Worm (Caenorhabditis elegans) whole organism, late embryonic: ENCODE data around the gene srr-7.
"Not testable (repeated sequence)": the region's sequence is repeated elsewhere in the genome, so short reads cannot be mapped to it uniquely, and the experiment has no call there.

Experiments
- T23F11.4 ChIP-seq: fragments of 200-800 bp; sonication (Bioruptor generic); optimal IDR thresholded peaks from 2 replicates; lab custom pipeline; 2018; ENCODE audit warnings: mild to moderate bottlenecking, missing genetic modification characterization, missing compliant biosample characterization
- ceh-34 ChIP-seq: sonication (generic microtip); optimal IDR thresholded peaks from 2 replicates; lab custom pipeline; 2016; ENCODE audit warnings: mild to moderate bottlenecking, missing genetic modification characterization, missing compliant biosample characterization
- ceh-6 ChIP-seq: fragments of 200-800 bp; sonication (Bioruptor generic); optimal IDR thresholded peaks from 2 replicates; lab custom pipeline; 2018; ENCODE audit warnings: mild to moderate bottlenecking, missing genetic modification characterization, missing compliant biosample characterization
- lin-11 ChIP-seq: fragments of 200-800 bp; sonication (Bioruptor generic); optimal IDR thresholded peaks from 2 replicates; lab custom pipeline; 2018; ENCODE audit warnings: mild to moderate bottlenecking, missing genetic modification characterization, missing compliant biosample characterization
- nfya-1 ChIP-seq: sonication (generic microtip); optimal IDR thresholded peaks from 2 replicates; lab custom pipeline; 2017; ENCODE audit warnings: missing genetic modification characterization, mild to moderate bottlenecking, missing compliant biosample characterization, antibody characterized with exemption, moderate library complexity
- nhr-11 ChIP-seq: fragments of 150-350 bp; optimal IDR thresholded peaks from 2 replicates; lab custom pipeline; 2014; ENCODE audit warnings: missing biosample characterization, missing genetic modification characterization
- pha-4 ChIP-seq: fragments of 150-350 bp; optimal IDR thresholded peaks from 2 replicates; lab custom pipeline; 2018; ENCODE audit warnings: missing biosample characterization, missing genetic modification reagents, missing genetic modification characterization
- pros-1 ChIP-seq: fragments of 150-350 bp; optimal IDR thresholded peaks from 2 replicates; lab custom pipeline; 2014; ENCODE audit warnings: missing biosample characterization, missing genetic modification reagents, missing genetic modification characterization
- tbx-2 ChIP-seq: sonication (generic microtip); optimal IDR thresholded peaks from 2 replicates; lab custom pipeline; 2016; ENCODE audit warnings: missing genetic modification characterization, missing compliant biosample characterization

DNA sequence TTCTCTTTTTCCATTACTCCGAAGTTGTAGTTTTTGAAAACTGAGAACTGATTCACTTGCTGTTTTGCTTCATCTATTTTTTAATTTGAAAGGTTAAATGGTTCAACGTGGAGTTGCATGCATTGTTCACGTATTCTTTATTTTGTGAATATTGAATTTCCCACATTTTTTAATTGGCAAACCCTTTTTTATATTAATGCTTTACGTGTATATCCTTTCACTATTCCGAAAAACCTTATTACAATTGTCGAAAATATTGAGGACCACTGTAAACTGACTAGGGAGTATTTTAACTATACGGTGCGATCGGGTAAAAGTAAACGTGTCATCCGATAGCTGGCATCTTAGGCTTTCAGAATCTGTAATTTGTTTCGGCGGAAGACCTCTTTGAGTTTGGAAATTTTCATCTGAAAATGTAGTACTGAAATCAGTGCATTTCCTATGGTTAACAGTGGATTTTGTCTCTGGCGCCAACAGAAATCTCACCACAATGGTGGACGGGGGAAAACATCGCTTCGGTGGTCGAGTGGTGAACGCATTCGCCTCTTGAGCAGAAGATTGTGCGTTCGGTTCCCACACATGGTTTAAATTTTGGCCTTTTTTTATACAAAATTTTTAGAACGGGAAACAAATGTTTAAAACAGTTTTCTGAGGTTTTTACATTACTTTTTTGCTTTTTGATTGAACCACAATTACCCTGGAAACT is 22.0 kb upstream of the srr-7 start, which contains the start of gene C01G10.14:
- not testable (repeated sequence) for TF ChIP-seq pros-1 (tag; lab: Kevin White, UChicago); ceh-34 (tag; lab: Kevin White, UChicago); pha-4 (tag; lab: Kevin White, UChicago); tbx-2; ceh-6 (GFP tag; lab: Kevin White, UChicago); T23F11.4 (GFP tag; lab: Kevin White, UChicago); nhr-11 (tag; lab: Kevin White, UChicago); lin-11; nfya-1 (tag; lab: Kevin White, UChicago)
